Worm (Caenorhabditis elegans): Measurements from ENCODE around the gene Y38H6C.16.

Y38H6C.16 gene

ce11 chrV:20534072-20534471 is 5.1 kb downstream of the Y38H6C.16 start, which contains the start of gene famh-161:
famh-161 (minus strand) TSS chrV:20534172.
- TF ChIP-seq unc-98 (GFP tag; IDR thresholded peaks at IDR 0.05) (no peak), fkh-8 (tag; optimal IDR thresholded peaks at IDR 0.05) (peak; percentile 12)

- TF ChIP-seq fkh-8 (tag; optimal IDR thresholded peaks at IDR 0.05) = peak; percentile 3
- TF ChIP-seq ceh-82 (tag; optimal IDR thresholded peaks at IDR 0.05) = no peak
- TF ChIP-seq lsy-2 (tag; optimal IDR thresholded peaks at IDR 0.05) = no peak
- TF ChIP-seq ceh-88 (GFP tag; IDR thresholded peaks at IDR 0.05) = no peak
- TF ChIP-seq snu-23 (GFP tag; optimal IDR thresholded peaks at IDR 0.05) = no peak
Measured at ce11 chrV:20527493-20527892, 11.7 kb downstream of the Y38H6C.16 start, which contains the start of gene Y38H6C.13. Y38H6C.13 (plus strand) TSS chrV:20527793.

ce11 chrV:20525816-20526459 is 13.2 kb downstream of the Y38H6C.16 start, which contains the start of the genes srh-166 and Y38H6C.24:
srh-166 (minus strand) TSS chrV:20525866.
Y38H6C.24 (plus strand) TSS chrV:20526435.
- peak; percentile 23 for TF ChIP-seq nhr-20 (tag; optimal IDR thresholded peaks at IDR 0.05)
- TF ChIP-seq lir-3 (tag; optimal IDR thresholded peaks at IDR 0.05; ENCODE audit: poor library complexity) = no peak
- TF ChIP-seq nhr-84 (tag; optimal IDR thresholded peaks at IDR 0.05) = no peak
- peak; percentile 86 for TF ChIP-seq pqm-1 (tag; optimal IDR thresholded peaks at IDR 0.05)
- peak; percentile 77 for TF ChIP-seq elt-2 (tag; optimal IDR thresholded peaks at IDR 0.05)

- TF ChIP-seq blmp-1 (tag; optimal IDR thresholded peaks at IDR 0.05) (no peak), isw-1 (GFP tag; IDR thresholded peaks at IDR 0.05) (no peak), mep-1 (tag; optimal IDR thresholded peaks at IDR 0.05) (peak; percentile 45), unc-130 (tag; optimal IDR thresholded peaks at IDR 0.05) (no peak), nhr-47 (tag; optimal IDR thresholded peaks at IDR 0.05) (no peak), lir-3 (tag; optimal IDR thresholded peaks at IDR 0.05; ENCODE audit: poor library complexity) (no peak), unc-30 (tag; optimal IDR thresholded peaks at IDR 0.05) (no peak), efl-1 (optimal IDR thresholded peaks at IDR 0.05) (peak; percentile 1 to 25), efl-1 (GFP tag; optimal IDR thresholded peaks at IDR 0.05 in 1 of 2) (peak in 1 of 2 experiments; percentile 8), snpc-4 (tag; optimal IDR thresholded peaks at IDR 0.05) (no peak), mdl-1 (tag; optimal IDR thresholded peaks at IDR 0.05) (no peak), pag-3 (tag; optimal IDR thresholded peaks at IDR 0.05; ENCODE audit: borderline replicate concordance, insufficient read depth) (no peak), mef-2 (tag; optimal IDR thresholded peaks at IDR 0.05) (no peak), unc-62 (GFP tag; optimal IDR thresholded peaks at IDR 0.05) (no peak), ztf-4 (tag; optimal IDR thresholded peaks at IDR 0.05) (no peak), fkh-10 (GFP tag; optimal IDR thresholded peaks at IDR 0.05) (no peak), rnt-1 (tag; optimal IDR thresholded peaks at IDR 0.05) (no peak), zip-4 (GFP tag; optimal IDR thresholded peaks at IDR 0.05) (peak; percentile 95), nhr-84 (tag; optimal IDR thresholded peaks at IDR 0.05) (no peak), dpl-1 (GFP tag; optimal IDR thresholded peaks at IDR 0.05) (peak in 1 of 3 experiments; percentile 19), hlh-4 (tag; optimal IDR thresholded peaks at IDR 0.05) (no peak), skn-1 (tag; optimal IDR thresholded peaks at IDR 0.05) (peak; percentile 8), ces-1 (GFP tag; optimal IDR thresholded peaks at IDR 0.05) (no peak)
Measured at ce11 chrV:20522219-20522618, 16.9 kb downstream of the Y38H6C.16 start, which contains the start of the genes Y38H6C.9 and fbxa-150. Y38H6C.9 (minus strand) TSS chrV:20522270. fbxa-150 (plus strand) TSS chrV:20522598.

- no peak for TF ChIP-seq hlh-17 (GFP tag; optimal IDR thresholded peaks at IDR 0.05; ENCODE audit: borderline replicate concordance)
- no peak for TF ChIP-seq snpc-4 (tag; optimal IDR thresholded peaks at IDR 0.05)
- TF ChIP-seq efl-3 (GFP tag; optimal IDR thresholded peaks at IDR 0.05) = no peak
- TF ChIP-seq unc-86 (tag; optimal IDR thresholded peaks at IDR 0.05) = no peak
- no peak for TF ChIP-seq nhr-28 (tag; optimal IDR thresholded peaks at IDR 0.05)
- no peak for TF ChIP-seq nhr-76 (tag; optimal IDR thresholded peaks at IDR 0.05)
Measured at ce11 chrV:20518927-20519326, 20.2 kb downstream of the Y38H6C.16 start, which contains the start of gene Y38H6C.25. Y38H6C.25 (plus strand) TSS chrV:20519227.
